Worm (Caenorhabditis elegans) whole organism, L3 larva: ENCODE data around the gene W02A2.9.

Experiments used
- ZK546.5 ChIP-seq: sonication (generic microtip); optimal IDR thresholded peaks from 2 replicates; lab custom pipeline; 2017; ENCODE audit warnings: missing biosample characterization, missing genetic modification characterization
- aly-2 ChIP-seq: fragments of 150-350 bp; optimal IDR thresholded peaks from 2 replicates; lab custom pipeline; 2014; ENCODE audit warnings: missing biosample characterization, missing genetic modification characterization
- ama-1 ChIP-seq: fragments of 150-350 bp; optimal IDR thresholded peaks from 2 replicates; lab custom pipeline; 2018
- ceh-28 ChIP-seq: fragments of 150-350 bp; optimal IDR thresholded peaks from 2 replicates; lab custom pipeline; 2014; ENCODE audit warnings: missing biosample characterization, missing genetic modification reagents, missing genetic modification characterization
- ceh-9 ChIP-seq: sonication (generic microtip); optimal IDR thresholded peaks from 2 replicates; lab custom pipeline; 2018; ENCODE audit warnings: missing biosample characterization, missing genetic modification characterization
- daf-12 ChIP-seq: fragments of 150-350 bp; optimal IDR thresholded peaks from 2 replicates; lab custom pipeline; 2014; ENCODE audit warnings: missing biosample characterization, missing genetic modification reagents, missing genetic modification characterization
- egl-27 ChIP-seq: sonication (generic microtip); optimal IDR thresholded peaks from 4 replicates; lab custom pipeline; 2017; ENCODE audit warnings: missing biosample characterization, missing genetic modification reagents, missing genetic modification characterization
- egl-5 ChIP-seq: fragments of 150-350 bp; optimal IDR thresholded peaks from 2 replicates; lab custom pipeline; 2017; ENCODE audit warnings: missing biosample characterization, missing genetic modification reagents, missing genetic modification characterization, inconsistent platforms
- elt-1 ChIP-seq: fragments of 150-350 bp; optimal IDR thresholded peaks from 2 replicates; lab custom pipeline; 2014; ENCODE audit warnings: missing biosample characterization, missing genetic modification characterization
- elt-2 ChIP-seq: sonication (generic microtip); optimal IDR thresholded peaks from 2 replicates; lab custom pipeline; 2016; ENCODE audit warnings: missing genetic modification reagents, mild to moderate bottlenecking, missing genetic modification characterization, missing compliant biosample characterization
- elt-3 ChIP-seq, 3 experiments: fragments of 150-350 bp in 1 of 3; sonication (generic microtip) in 2 of 3; optimal IDR thresholded peaks; 2 replicates in 2 of 3; 4 replicates in 1 of 3; lab custom pipeline; 2014 to 2017; ENCODE audit warnings: missing biosample characterization in 3 of 3, missing genetic modification characterization in 3 of 3
- eor-1 ChIP-seq, 2 experiments: fragments of 150-350 bp; optimal IDR thresholded peaks; 2 replicates each; lab custom pipeline; 2014 to 2018; ENCODE audit warnings: missing biosample characterization in 2 of 2, missing genetic modification characterization in 2 of 2
- fkh-10 ChIP-seq: sonication (generic microtip); optimal IDR thresholded peaks from 2 replicates; lab custom pipeline; 2017; ENCODE audit warnings: missing biosample characterization, missing genetic modification reagents, missing genetic modification characterization
- jun-1 ChIP-seq: fragments of 150-350 bp; optimal IDR thresholded peaks from 2 replicates; lab custom pipeline; 2014; ENCODE audit warnings: missing biosample characterization, missing genetic modification reagents, missing genetic modification characterization
- lin-15B ChIP-seq: fragments of 150-350 bp; optimal IDR thresholded peaks from 2 replicates; lab custom pipeline; 2014; ENCODE audit warnings: missing biosample characterization, missing genetic modification characterization
- lin-39 ChIP-seq: fragments of 150-350 bp; optimal IDR thresholded peaks from 2 replicates; lab custom pipeline; 2018; ENCODE audit warnings: missing biosample characterization, missing genetic modification reagents, missing genetic modification characterization
- lsy-12 ChIP-seq: sonication (generic microtip); optimal IDR thresholded peaks from 2 replicates; lab custom pipeline; 2016; ENCODE audit warnings: mild to moderate bottlenecking, missing genetic modification characterization, missing compliant biosample characterization
- mdl-1 ChIP-seq: fragments of 150-350 bp; optimal IDR thresholded peaks from 2 replicates; lab custom pipeline; 2014; ENCODE audit warnings: missing biosample characterization, missing genetic modification characterization
- mml-1 ChIP-seq: fragments of 150-350 bp; sonication (generic microtip); optimal IDR thresholded peaks from 3 replicates; lab custom pipeline; 2014; ENCODE audit warnings: missing biosample characterization, missing genetic modification characterization
- nfya-1 ChIP-seq: sonication (generic microtip); optimal IDR thresholded peaks from 2 replicates; lab custom pipeline; 2017; ENCODE audit warnings: missing genetic modification characterization, mild to moderate bottlenecking, missing compliant biosample characterization, antibody characterized with exemption, moderate library complexity; ENCODE audit not compliant: insufficient read depth
- nhr-11 ChIP-seq: fragments of 150-350 bp; optimal IDR thresholded peaks from 2 replicates; lab custom pipeline; 2014; ENCODE audit warnings: missing biosample characterization, missing genetic modification characterization
- nhr-12 ChIP-seq: fragments of 150-350 bp; optimal IDR thresholded peaks from 2 replicates; lab custom pipeline; 2014; ENCODE audit warnings: missing biosample characterization, missing genetic modification characterization
- nhr-23 ChIP-seq: fragments of 150-350 bp; optimal IDR thresholded peaks from 2 replicates; lab custom pipeline; 2014; ENCODE audit warnings: missing biosample characterization, missing genetic modification reagents, missing genetic modification characterization
- nhr-237 ChIP-seq: fragments of 150-350 bp; optimal IDR thresholded peaks from 2 replicates; lab custom pipeline; 2014; ENCODE audit warnings: missing biosample characterization, missing genetic modification characterization
- nhr-25 ChIP-seq: sonication (generic microtip); optimal IDR thresholded peaks from 2 replicates; lab custom pipeline; 2017; ENCODE audit warnings: missing biosample characterization, missing genetic modification characterization
- nhr-28 ChIP-seq: fragments of 150-350 bp; optimal IDR thresholded peaks from 2 replicates; lab custom pipeline; 2014; ENCODE audit warnings: missing biosample characterization, missing genetic modification characterization
- nhr-43 ChIP-seq: sonication (generic microtip); optimal IDR thresholded peaks from 2 replicates; lab custom pipeline; 2016; ENCODE audit warnings: mild to moderate bottlenecking, missing genetic modification characterization, missing compliant biosample characterization; ENCODE audit not compliant: poor library complexity, severe bottlenecking
- nhr-67 ChIP-seq: fragments of 150-350 bp; optimal IDR thresholded peaks from 2 replicates; lab custom pipeline; 2014; ENCODE audit warnings: missing biosample characterization, missing genetic modification characterization
- nhr-77 ChIP-seq: fragments of 150-350 bp; optimal IDR thresholded peaks from 2 replicates; lab custom pipeline; 2014; ENCODE audit warnings: missing biosample characterization, missing genetic modification characterization
- pqm-1 ChIP-seq: fragments of 150-350 bp; optimal IDR thresholded peaks from 2 replicates; lab custom pipeline; 2017; ENCODE audit warnings: missing biosample characterization, missing genetic modification characterization, inconsistent platforms
- sea-2 ChIP-seq: fragments of 150-350 bp; sonication (generic microtip); optimal IDR thresholded peaks from 4 replicates; lab custom pipeline; 2014; ENCODE audit warnings: missing biosample characterization, missing genetic modification reagents, missing genetic modification characterization
- skn-1 ChIP-seq: fragments of 150-350 bp; optimal IDR thresholded peaks from 2 replicates; lab custom pipeline; 2014; ENCODE audit warnings: missing biosample characterization, missing genetic modification characterization
- snpc-4 ChIP-seq: fragments of 150-350 bp; optimal IDR thresholded peaks from 2 replicates; lab custom pipeline; 2014; ENCODE audit warnings: missing biosample characterization, missing genetic modification characterization
- tbx-2 ChIP-seq: sonication (generic microtip); optimal IDR thresholded peaks from 2 replicates; lab custom pipeline; 2016; ENCODE audit warnings: mild to moderate bottlenecking, missing genetic modification characterization, missing compliant biosample characterization
- unc-39 ChIP-seq: sonication (generic microtip); optimal IDR thresholded peaks from 4 replicates; lab custom pipeline; 2017; ENCODE audit warnings: missing biosample characterization, missing genetic modification characterization
- unc-62 ChIP-seq: fragments of 150-350 bp; sonication (generic microtip); optimal IDR thresholded peaks from 4 replicates; lab custom pipeline; 2014; ENCODE audit warnings: missing biosample characterization, missing genetic modification reagents, missing genetic modification characterization
- zag-1 ChIP-seq: fragments of 150-350 bp; optimal IDR thresholded peaks from 2 replicates; lab custom pipeline; 2014; ENCODE audit warnings: missing biosample characterization, missing genetic modification characterization
- ztf-11 ChIP-seq: fragments of 150-350 bp; optimal IDR thresholded peaks from 2 replicates; lab custom pipeline; 2014; ENCODE audit warnings: missing biosample characterization, missing genetic modification characterization
- ztf-4 ChIP-seq: fragments of 150-350 bp; optimal IDR thresholded peaks from 2 replicates; lab custom pipeline; 2014; ENCODE audit warnings: missing biosample characterization, missing genetic modification characterization

W02A2.9 gene

ce11 chrIV:13390770-13391169, 43.3 kb downstream of the W02A2.9 start:
- TF ChIP-seq nfya-1 (tag; lab: Kevin White, UChicago) (no peak), lin-15B (tag; lab: Kevin White, UChicago) (no peak), nhr-237 (tag; lab: Kevin White, UChicago) (no peak), ztf-4 (tag; lab: Kevin White, UChicago) (no peak), elt-2 (tag; lab: Kevin White, UChicago) (no peak), mdl-1 (tag; lab: Kevin White, UChicago) (no peak), fkh-10 (GFP tag; lab: Kevin White, UChicago) (no peak), lsy-12 (tag; lab: Kevin White, UChicago) (no peak), lin-39 (tag; lab: Kevin White, UChicago) (no peak), eor-1 (tag; optimal IDR thresholded peaks at IDR 0.05; lab: Kevin White, UChicago) (no peak), unc-39 (no peak), skn-1 (tag; lab: Kevin White, UChicago) (no peak), sea-2 (GFP tag; lab: Kevin White, UChicago) (no peak), zag-1 (no peak), ceh-28 (no peak), ztf-11 (tag; lab: Kevin White, UChicago) (no peak), ceh-9 (no peak), egl-5 (no peak), daf-12 (tag; lab: Kevin White, UChicago) (no peak)
- TF ChIP-seq, all 47 proteins: peak for 0

ce11 chrIV:13392230-13392629, 44.8 kb downstream of the W02A2.9 start:
- peak; percentile 10 for TF ChIP-seq nhr-43 (tag; lab: Kevin White, UChicago)
- TF ChIP-seq ama-1 (lab: Kevin White, UChicago), result peak; percentile 72
- TF ChIP-seq snpc-4 (tag; lab: Kevin White, UChicago), result no peak

- TF ChIP-seq eor-1 (tag; optimal IDR thresholded peaks at IDR 0.05; lab: Kevin White, UChicago) (no peak), aly-2 (no peak), nhr-77 (peak; percentile 7), nhr-23 (peak; percentile 87), nfya-1 (tag; lab: Kevin White, UChicago) (peak; percentile 9), unc-62 (GFP tag; lab: Kevin White, UChicago) (no peak), tbx-2 (tag; lab: Kevin White, UChicago) (no peak), mml-1 (tag; lab: Kevin White, UChicago) (no peak), nhr-67 (tag; lab: Kevin White, UChicago) (no peak), elt-2 (tag; lab: Kevin White, UChicago) (peak; percentile 90), pqm-1 (tag; lab: Kevin White, UChicago) (peak; percentile 92), ztf-11 (tag; lab: Kevin White, UChicago) (no peak), skn-1 (tag; lab: Kevin White, UChicago) (peak; percentile 61), egl-27 (no peak), jun-1 (tag; lab: Kevin White, UChicago) (peak; percentile 26), fkh-10 (GFP tag; lab: Kevin White, UChicago) (no peak), ceh-9 (no peak), nhr-12 (no peak), nhr-25 (peak; percentile 54), elt-3 (tag; optimal IDR thresholded peaks at IDR 0.05; lab: Kevin White, UChicago) (peak in 1 of 3 experiments; percentile 7), nhr-237 (tag; lab: Kevin White, UChicago) (no peak), ztf-4 (tag; lab: Kevin White, UChicago) (peak; percentile 7), ZK546.5 (no peak), elt-1 (tag; lab: Kevin White, UChicago) (no peak), nhr-43 (tag; lab: Kevin White, UChicago) (peak; percentile 7), nhr-11 (tag; lab: Kevin White, UChicago) (no peak), nhr-28 (tag; lab: Kevin White, UChicago) (peak; percentile 17), lsy-12 (tag; lab: Kevin White, UChicago) (peak; percentile 47)
Measured at ce11 chrIV:13393246-13393716, 45.8 kb downstream of the W02A2.9 start.
